Worm (Caenorhabditis elegans): ENCODE data around the gene vps-50.

Gene vps-50

ce11 chrIII:10920044-10920443 lies 51.1 kb downstream of the vps-50 start, which contains the start of gene vab-7:
TSS of gene vab-7 (plus strand) at chrIII:10920344.
- no peak for TF ChIP-seq unc-55 (GFP tag; optimal IDR thresholded peaks at IDR 0.05)
- no peak for TF ChIP-seq mab-5 (tag; optimal IDR thresholded peaks at IDR 0.05)
- no peak for TF ChIP-seq fos-1 (tag; optimal IDR thresholded peaks at IDR 0.05)
- TF ChIP-seq nhr-10 (tag; optimal IDR thresholded peaks at IDR 0.05), result no peak
- TF ChIP-seq R02D3.7 (tag; optimal IDR thresholded peaks at IDR 0.05), result no peak
- TF ChIP-seq ama-1 (optimal IDR thresholded peaks at IDR 0.05), result no peak
- TF ChIP-seq elt-3 (tag; optimal IDR thresholded peaks at IDR 0.05), result no peak
- TF ChIP-seq zag-1 (tag; optimal IDR thresholded peaks at IDR 0.05), result no peak
- no peak for TF ChIP-seq mbf-1 (tag; optimal IDR thresholded peaks at IDR 0.05)
- TF ChIP-seq ztf-11 (tag; optimal IDR thresholded peaks at IDR 0.05), result no peak

DNA sequence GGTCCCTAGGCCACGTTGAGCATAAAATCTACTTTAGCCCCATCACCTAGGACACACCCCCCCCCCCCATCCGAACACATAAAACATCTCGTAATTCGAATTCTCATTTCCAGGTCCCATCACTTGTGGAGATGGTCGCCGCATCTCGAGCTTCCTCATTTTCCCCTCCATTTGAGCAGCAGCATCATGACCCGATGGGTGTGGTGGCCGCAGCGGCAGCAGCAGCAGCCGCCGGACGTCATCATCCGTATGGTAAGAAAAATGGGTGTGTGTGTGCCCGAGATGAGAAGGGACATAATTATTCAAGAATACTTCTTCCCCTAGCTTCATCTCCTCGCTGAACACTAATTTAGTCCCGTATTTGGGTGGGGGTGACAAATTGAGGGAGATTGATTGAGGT lies 52.5 kb downstream of the vps-50 start:
- TF ChIP-seq elt-3 (tag; optimal IDR thresholded peaks at IDR 0.05), result no peak
- TF ChIP-seq ZK546.5 (tag; optimal IDR thresholded peaks at IDR 0.05), result no peak
- no peak for TF ChIP-seq C34F6.9 (tag; optimal IDR thresholded peaks at IDR 0.05)
- TF ChIP-seq nhr-25 (tag; optimal IDR thresholded peaks at IDR 0.05), result no peak
- no peak for TF ChIP-seq mab-5 (tag; optimal IDR thresholded peaks at IDR 0.05)
- no peak for TF ChIP-seq nhr-10 (tag; optimal IDR thresholded peaks at IDR 0.05)
- no peak for TF ChIP-seq nhr-11 (tag; optimal IDR thresholded peaks at IDR 0.05)
- no peak for TF ChIP-seq nhr-12 (tag; optimal IDR thresholded peaks at IDR 0.05)
- no peak for TF ChIP-seq alr-1 (tag; optimal IDR thresholded peaks at IDR 0.05)
- no peak for TF ChIP-seq nhr-21 (tag; optimal IDR thresholded peaks at IDR 0.05)

DNA sequence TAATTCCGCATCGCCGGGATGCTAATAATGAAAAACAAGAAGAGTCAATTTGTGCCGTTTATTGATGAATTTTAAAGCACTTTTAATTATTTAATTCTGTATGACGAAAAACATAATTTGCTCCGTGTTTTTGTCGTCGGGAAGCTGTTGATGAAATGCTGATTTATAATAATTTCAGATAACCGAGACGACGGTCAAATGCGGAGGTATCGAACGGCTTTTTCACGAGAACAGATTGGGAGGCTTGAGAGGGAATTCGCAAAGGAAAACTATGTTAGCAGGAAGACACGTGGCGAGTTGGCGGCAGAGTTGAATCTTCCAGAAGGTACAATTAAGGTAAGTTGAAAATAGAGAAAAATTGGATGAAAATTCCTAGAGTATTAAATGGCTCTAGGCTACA lies 54.5 kb downstream of the vps-50 start:
- TF ChIP-seq ceh-82 (tag; optimal IDR thresholded peaks at IDR 0.05), result no peak
- no peak for TF ChIP-seq mbf-1 (tag; optimal IDR thresholded peaks at IDR 0.05)
- no peak for TF ChIP-seq nhr-25 (tag; optimal IDR thresholded peaks at IDR 0.05)
- no peak for TF ChIP-seq peb-1 (tag; optimal IDR thresholded peaks at IDR 0.05)
- no peak for TF ChIP-seq nhr-6 (tag; optimal IDR thresholded peaks at IDR 0.05)
- no peak for TF ChIP-seq ZK546.5 (tag; optimal IDR thresholded peaks at IDR 0.05)
- no peak for TF ChIP-seq lin-11 (tag; optimal IDR thresholded peaks at IDR 0.05)
- TF ChIP-seq nhr-21 (tag; optimal IDR thresholded peaks at IDR 0.05), result no peak
- TF ChIP-seq nhr-129 (tag; optimal IDR thresholded peaks at IDR 0.05), result no peak
- no peak for TF ChIP-seq R02D3.7 (tag; optimal IDR thresholded peaks at IDR 0.05)
- TF ChIP-seq lin-39 (tag; optimal IDR thresholded peaks at IDR 0.05), result no peak
- no peak for TF ChIP-seq unc-55 (GFP tag; optimal IDR thresholded peaks at IDR 0.05)
- no peak for TF ChIP-seq unc-62 (GFP tag; optimal IDR thresholded peaks at IDR 0.05)
- TF ChIP-seq ztf-1 (GFP tag; conservative IDR thresholded peaks at IDR 0.05), result no peak
- no peak for TF ChIP-seq blmp-1 (tag; optimal IDR thresholded peaks at IDR 0.05; ENCODE audit: insufficient read depth)
- no peak for TF ChIP-seq sma-9 (GFP tag; optimal IDR thresholded peaks at IDR 0.05)
- no peak for TF ChIP-seq sma-9 (tag; optimal IDR thresholded peaks at IDR 0.05)
- TF ChIP-seq nhr-12 (tag; optimal IDR thresholded peaks at IDR 0.05), result no peak
- no peak for TF ChIP-seq elt-3 (tag; optimal IDR thresholded peaks at IDR 0.05)
- TF ChIP-seq dmd-4 (tag; optimal IDR thresholded peaks at IDR 0.05), result no peak

Measured in whole organism, L2 larva.